Worm (Caenorhabditis elegans) whole organism, young adult: ENCODE measurements around the gene K07H8.2.

Experiments
- B0035.1 ChIP-seq: sonication (generic microtip); optimal IDR thresholded peaks from 2 replicates; lab custom pipeline; 2016; ENCODE audit warnings: missing genetic modification characterization, mild to moderate bottlenecking, missing compliant biosample characterization, missing genotype, missing genetic modification reagents
- F23B12.7 ChIP-seq: sonication (generic microtip); optimal IDR thresholded peaks from 2 replicates; lab custom pipeline; 2017; ENCODE audit warnings: missing genetic modification characterization, mild to moderate bottlenecking, missing compliant biosample characterization, antibody characterized with exemption, moderate library complexity; ENCODE audit not compliant: insufficient read depth
- F39B2.1 ChIP-seq: fragments of 200-800 bp; sonication (Bioruptor generic); IDR thresholded peaks from 2 replicates; pipeline ENCODE4 v1.3.6; 2022; ENCODE audit warnings: missing genetic modification reagents, missing genetic modification characterization, missing compliant biosample characterization
- F55B11.4 ChIP-seq: sonication (generic microtip); optimal IDR thresholded peaks from 2 replicates; lab custom pipeline; 2016; ENCODE audit warnings: missing compliant biosample characterization, missing genetic modification characterization, borderline replicate concordance; ENCODE audit not compliant: insufficient read depth
- K12H6.12 ChIP-seq: fragments of 200-800 bp; sonication (Bioruptor generic); optimal IDR thresholded peaks from 2 replicates; lab custom pipeline; 2018; ENCODE audit warnings: mild to moderate bottlenecking, missing genetic modification characterization, missing compliant biosample characterization
- T07F8.4 ChIP-seq: sonication (generic microtip); optimal IDR thresholded peaks from 2 replicates; lab custom pipeline; 2016; ENCODE audit warnings: mild to moderate bottlenecking, missing genetic modification characterization, moderate library complexity, missing compliant biosample characterization
- Y95B8A.8 ChIP-seq: fragments of 200-800 bp; sonication (Bioruptor generic); IDR thresholded peaks from 2 replicates; pipeline ENCODE4 v1.3.6; 2022; ENCODE audit warnings: missing genetic modification reagents, missing genetic modification characterization, missing compliant biosample characterization
- ama-1 ChIP-seq, 3 experiments: fragments of 150-350 bp in 1 of 3; sonication (generic microtip) in 2 of 3; optimal IDR thresholded peaks; 2 replicates each; lab custom pipeline; 2014 to 2018; ENCODE audit warnings: missing biosample characterization in 2 of 3, missing genetic modification characterization in 2 of 3, missing genetic modification reagents in 2 of 3
- attf-5 ChIP-seq: fragments of 200-800 bp; sonication (Bioruptor generic); optimal IDR thresholded peaks from 2 replicates; lab custom pipeline; 2018; ENCODE audit warnings: mild to moderate bottlenecking, missing genetic modification characterization, missing compliant biosample characterization
- attf-6 ChIP-seq: fragments of 200-800 bp; sonication (Bioruptor generic); IDR thresholded peaks from 2 replicates; pipeline ENCODE4 v1.3.6; 2022; ENCODE audit warnings: missing genetic modification reagents, missing genetic modification characterization, missing compliant biosample characterization
- bed-1 ChIP-seq: fragments of 200-800 bp; sonication (Bioruptor generic); IDR thresholded peaks from 2 replicates; pipeline ENCODE4 v1.3.6; 2022; ENCODE audit warnings: missing genetic modification reagents, missing genetic modification characterization, missing compliant biosample characterization
- cebp-1 ChIP-seq, 2 experiments: fragments of 200-800 bp in 1 of 2; sonication (Bioruptor generic) in 1 of 2; sonication (generic microtip) in 1 of 2; IDR thresholded peaks in 1 of 2; optimal IDR thresholded peaks in 1 of 2; 2 replicates each; pipeline versions ENCODE4 v1.3.6 to Lab custom; 2017 to 2022; ENCODE audit warnings: missing compliant biosample characterization in 2 of 2, missing genetic modification characterization in 2 of 2, mild to moderate bottlenecking in 1 of 2, missing genetic modification reagents in 1 of 2, moderate library complexity in 1 of 2
- ceh-58 ChIP-seq: fragments of 200-800 bp; sonication (Bioruptor generic); IDR thresholded peaks from 2 replicates; pipeline ENCODE4 v1.3.6; 2022; ENCODE audit warnings: missing genetic modification characterization, missing compliant biosample characterization
- dpl-1 ChIP-seq: fragments of 150-350 bp; optimal IDR thresholded peaks from 2 replicates; lab custom pipeline; 2014; ENCODE audit warnings: missing biosample characterization, missing genetic modification reagents, missing genetic modification characterization
- egl-44 ChIP-seq: fragments of 200-800 bp; sonication (Bioruptor generic); IDR thresholded peaks from 2 replicates; pipeline ENCODE4 v1.3.6; 2022; ENCODE audit warnings: missing genetic modification reagents, missing genetic modification characterization, missing compliant biosample characterization
- ets-4 ChIP-seq: fragments of 200-800 bp; sonication (Bioruptor generic); optimal IDR thresholded peaks from 2 replicates; lab custom pipeline; 2018; ENCODE audit warnings: mild to moderate bottlenecking, missing genetic modification characterization, missing compliant biosample characterization
- him-1 ChIP-seq: sonication (generic microtip); optimal IDR thresholded peaks from 2 replicates; lab custom pipeline; 2016; ENCODE audit warnings: missing genotype, missing genetic modification reagents, missing genetic modification characterization, missing compliant biosample characterization
- hlh-12 ChIP-seq: sonication (generic microtip); optimal IDR thresholded peaks from 2 replicates; lab custom pipeline; 2016; ENCODE audit warnings: missing genetic modification characterization, missing compliant biosample characterization
- hlh-26 ChIP-seq: fragments of 200-800 bp; sonication (Bioruptor generic); conservative IDR thresholded peaks from 2 replicates; pipeline ENCODE4 v1.3.6; 2022; ENCODE audit warnings: missing genetic modification reagents, missing genetic modification characterization, missing compliant biosample characterization
- hmg-1.2 ChIP-seq: fragments of 200-800 bp; sonication (Bioruptor generic); IDR thresholded peaks from 2 replicates; pipeline ENCODE4 v1.3.6; 2022; ENCODE audit warnings: missing genetic modification reagents, missing genetic modification characterization, missing compliant biosample characterization
- hmg-20 ChIP-seq: fragments of 200-800 bp; sonication (Bioruptor generic); IDR thresholded peaks from 2 replicates; pipeline ENCODE4 v1.3.6; 2022; ENCODE audit warnings: missing genetic modification reagents, missing genetic modification characterization, missing compliant biosample characterization
- hrde-1 ChIP-seq: sonication (generic microtip); optimal IDR thresholded peaks from 2 replicates; lab custom pipeline; 2016; ENCODE audit warnings: missing genetic modification characterization, mild to moderate bottlenecking, missing compliant biosample characterization, moderate library complexity, missing genotype, missing genetic modification reagents, borderline replicate concordance
- lag-1 ChIP-seq: fragments of 200-800 bp; sonication (Bioruptor generic); IDR thresholded peaks from 2 replicates; pipeline ENCODE4 v1.3.6; 2022; ENCODE audit warnings: missing genetic modification reagents, missing genetic modification characterization, missing compliant biosample characterization
- lin-35 ChIP-seq, 3 experiments: fragments of 150-350 bp in 2 of 3; sonication (generic microtip) in 1 of 3; optimal IDR thresholded peaks; 2 replicates each; lab custom pipeline; 2014 to 2018; ENCODE audit warnings: missing biosample characterization in 3 of 3, missing genetic modification characterization in 3 of 3, missing genetic modification reagents in 3 of 3
- lir-1 ChIP-seq: fragments of 200-800 bp; sonication (Bioruptor generic); conservative IDR thresholded peaks from 2 replicates; pipeline ENCODE4 v1.3.6; 2022; ENCODE audit warnings: missing genetic modification reagents, missing genetic modification characterization, missing compliant biosample characterization
- madf-6 ChIP-seq: fragments of 200-800 bp; sonication (Bioruptor generic); IDR thresholded peaks from 2 replicates; pipeline ENCODE4 v1.3.6; 2022; ENCODE audit warnings: missing genetic modification reagents, missing genetic modification characterization, missing compliant biosample characterization
- madf-8 ChIP-seq: fragments of 200-800 bp; sonication (Bioruptor generic); conservative IDR thresholded peaks from 2 replicates; pipeline ENCODE4 v1.3.6; 2022; ENCODE audit warnings: missing genetic modification reagents, missing genetic modification characterization, missing compliant biosample characterization
- mes-4 ChIP-seq: sonication (generic microtip); optimal IDR thresholded peaks from 2 replicates; lab custom pipeline; 2016; ENCODE audit warnings: missing genotype, missing genetic modification characterization, missing compliant biosample characterization
- mxl-1 ChIP-seq: sonication (generic microtip); optimal IDR thresholded peaks from 2 replicates; lab custom pipeline; 2016; ENCODE audit warnings: missing genetic modification characterization, missing compliant biosample characterization
- nfya-2 ChIP-seq: fragments of 200-800 bp; sonication (Bioruptor generic); IDR thresholded peaks from 2 replicates; pipeline ENCODE4 v1.3.6; 2022; ENCODE audit warnings: missing genetic modification reagents, missing genetic modification characterization, missing compliant biosample characterization
- nfyb-1 ChIP-seq: fragments of 200-800 bp; sonication (Bioruptor generic); IDR thresholded peaks from 2 replicates; pipeline ENCODE4 v1.3.6; 2022; ENCODE audit warnings: missing genetic modification reagents, missing genetic modification characterization, missing compliant biosample characterization
- nhr-120 ChIP-seq: fragments of 200-800 bp; sonication (Bioruptor generic); IDR thresholded peaks from 2 replicates; pipeline ENCODE4 v1.3.6; 2022; ENCODE audit warnings: missing genetic modification characterization, missing compliant biosample characterization
- nhr-80 ChIP-seq: sonication (generic microtip); optimal IDR thresholded peaks from 2 replicates; lab custom pipeline; 2016; ENCODE audit warnings: missing genetic modification characterization, missing compliant biosample characterization
- pha-4 ChIP-seq: fragments of 150-350 bp; sonication (generic microtip); optimal IDR thresholded peaks from 2 replicates; lab custom pipeline; 2014; ENCODE audit warnings: missing biosample characterization, missing genetic modification reagents, missing genetic modification characterization
- rec-8 ChIP-seq, 2 experiments: sonication (generic microtip); optimal IDR thresholded peaks; 2 replicates each; lab custom pipeline; 2016; ENCODE audit warnings: mild to moderate bottlenecking in 2 of 2, missing genetic modification characterization in 2 of 2, missing genetic modification reagents in 2 of 2, missing genotype in 2 of 2, missing biosample characterization in 1 of 2, missing compliant biosample characterization in 1 of 2, moderate library complexity in 1 of 2
- snpc-3.4 ChIP-seq: sonication (generic microtip); optimal IDR thresholded peaks from 2 replicates; lab custom pipeline; 2017; ENCODE audit warnings: missing genetic modification characterization, mild to moderate bottlenecking, missing compliant biosample characterization, antibody characterized with exemption, moderate library complexity, missing genotype, missing genetic modification reagents
- somi-1 ChIP-seq: fragments of 200-800 bp; sonication (Bioruptor generic); optimal IDR thresholded peaks from 2 replicates; lab custom pipeline; 2018; ENCODE audit warnings: mild to moderate bottlenecking, missing genetic modification characterization, missing compliant biosample characterization
- sptf-2 ChIP-seq: fragments of 200-800 bp; sonication (Bioruptor generic); optimal IDR thresholded peaks from 2 replicates; lab custom pipeline; 2018; ENCODE audit warnings: mild to moderate bottlenecking, missing genetic modification characterization, missing compliant biosample characterization
- ztf-18 ChIP-seq: sonication (generic microtip); optimal IDR thresholded peaks from 2 replicates; lab custom pipeline; 2016; ENCODE audit warnings: missing genotype, mild to moderate bottlenecking, missing genetic modification characterization, missing compliant biosample characterization
- ztf-22 ChIP-seq: fragments of 200-800 bp; sonication (Bioruptor generic); optimal IDR thresholded peaks from 2 replicates; lab custom pipeline; 2018; ENCODE audit warnings: mild to moderate bottlenecking, missing genetic modification characterization, moderate library complexity, missing compliant biosample characterization
- ztf-26 ChIP-seq: sonication (generic microtip); optimal IDR thresholded peaks from 2 replicates; lab custom pipeline; 2017; ENCODE audit warnings: missing genetic modification characterization, missing compliant biosample characterization
- ztf-28 ChIP-seq: fragments of 200-800 bp; sonication (Bioruptor generic); IDR thresholded peaks from 2 replicates; pipeline ENCODE4 v1.3.6; 2022; ENCODE audit warnings: missing genetic modification reagents, missing genetic modification characterization, missing compliant biosample characterization

The K07H8.2 gene

DNA sequence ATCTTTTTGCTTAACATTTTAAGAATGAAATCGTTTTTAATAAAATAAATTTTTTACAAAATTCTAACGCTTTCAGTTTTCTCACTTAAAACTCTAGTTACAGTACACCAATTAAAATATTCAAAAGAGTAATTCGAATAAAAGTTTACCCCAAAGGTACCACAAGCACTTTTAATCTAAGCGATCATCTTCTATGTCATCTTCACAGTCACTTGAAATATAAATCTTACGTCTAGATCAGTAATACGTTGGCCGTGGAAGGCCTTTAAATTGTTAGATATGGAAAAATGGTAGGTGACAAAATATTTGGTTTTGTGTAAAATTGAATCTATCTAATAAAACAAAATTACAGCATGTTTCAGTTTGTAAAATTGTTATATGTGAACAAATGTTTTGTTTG lies 44.0 kb upstream of the K07H8.2 start:
- no peak for TF ChIP-seq F55B11.4 (tag; lab: Kevin White, UChicago)
- no peak for TF ChIP-seq bed-1 (GFP tag; lab: Robert Waterston, UW)
- TF ChIP-seq ceh-58 (GFP tag; lab: Robert Waterston, UW), result no peak
- no peak for TF ChIP-seq lin-35 (GFP tag; optimal IDR thresholded peaks at IDR 0.05; lab: Kevin White, UChicago)
- no peak for TF ChIP-seq T07F8.4 (tag; lab: Kevin White, UChicago)

DNA sequence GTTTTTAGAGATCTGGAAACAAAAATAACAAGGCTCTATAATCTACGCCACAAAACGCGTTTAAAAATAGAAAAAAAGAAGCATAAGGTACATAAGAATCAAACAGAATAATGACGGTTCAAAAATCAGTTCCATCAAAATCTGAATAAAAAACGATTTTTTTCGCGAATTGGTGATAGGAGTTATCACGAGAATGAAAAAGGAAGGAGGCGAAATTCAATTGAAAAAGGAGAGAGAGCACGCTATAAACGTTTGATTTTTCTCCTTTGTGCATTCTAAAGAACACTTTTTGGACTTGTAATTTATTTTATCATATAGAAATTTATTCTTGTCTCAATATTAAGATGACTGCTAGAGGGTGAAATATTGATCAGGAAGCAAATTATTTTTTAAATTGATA lies 40.0 kb upstream of the K07H8.2 start:
- TF ChIP-seq lag-1 (GFP tag; lab: Robert Waterston, UW), result no peak
- peak; percentile 74 for TF ChIP-seq nhr-80 (tag; lab: Kevin White, UChicago)

DNA sequence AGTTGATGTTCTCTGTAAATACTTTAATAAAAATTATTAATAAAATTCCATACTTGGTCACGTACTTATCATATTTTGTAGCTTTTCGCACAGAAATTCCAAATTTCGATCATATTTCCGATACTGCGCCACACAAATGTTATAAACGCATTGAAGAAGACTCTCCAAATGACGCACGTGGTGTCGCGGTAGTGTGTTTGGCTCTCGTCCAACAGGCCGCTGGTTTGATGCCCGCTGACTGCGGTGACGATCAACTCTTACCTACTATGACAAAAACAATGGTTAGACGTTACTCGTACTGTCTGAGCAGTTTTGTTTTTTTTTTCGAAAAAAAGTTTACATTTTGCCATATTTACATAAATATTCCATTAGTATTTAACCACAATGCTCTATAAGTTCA lies 38.5 kb upstream of the K07H8.2 start:
- TF ChIP-seq nfyb-1 (GFP tag; lab: Robert Waterston, UW) (peak; percentile 86), K12H6.12 (tag; lab: Kevin White, UChicago) (peak; percentile 68), ets-4 (GFP tag; lab: Kevin White, UChicago) (peak; percentile 51), bed-1 (GFP tag; lab: Robert Waterston, UW) (no peak), ztf-18 (tag; lab: Kevin White, UChicago) (peak; percentile 80), rec-8 (tag; optimal IDR thresholded peaks at IDR 0.05; lab: Kevin White, UChicago) (peak; percentile 92 to 96), ama-1 (optimal IDR thresholded peaks at IDR 0.05; lab: Kevin White, UChicago) (no peak), ama-1 (GFP tag; optimal IDR thresholded peaks at IDR 0.05; lab: Kevin White, UChicago) (peak; percentile 69 to 96), dpl-1 (GFP tag; lab: Kevin White, UChicago) (no peak), F39B2.1 (GFP tag; lab: Robert Waterston, UW) (no peak), hlh-12 (peak; percentile 86), hmg-20 (GFP tag; lab: Robert Waterston, UW) (no peak; the same call in 1 of the 2 replicates), mxl-1 (tag; lab: Kevin White, UChicago) (peak; percentile 91), Y95B8A.8 (GFP tag; lab: Robert Waterston, UW) (peak; percentile 42; the same call in 1 of the 2 replicates), nhr-120 (GFP tag; lab: Robert Waterston, UW) (0 out of 2 replicates have a peak, but pooled peaks have one; percentile 51), F23B12.7 (tag; lab: Kevin White, UChicago) (peak; percentile 92), mes-4 (peak; percentile 85), hmg-1.2 (GFP tag; lab: Robert Waterston, UW) (peak; percentile 71), somi-1 (peak; percentile 68), madf-6 (GFP tag; lab: Robert Waterston, UW) (no peak; the same call in 1 of the 2 replicates), ztf-28 (GFP tag; lab: Robert Waterston, UW) (peak; percentile 67; the same call in 1 of the 2 replicates), pha-4 (no peak), ztf-22 (GFP tag; lab: Kevin White, UChicago) (peak; percentile 68), lir-1 (GFP tag; lab: Robert Waterston, UW) (0 out of 2 replicates have a peak, but pooled peaks have one; percentile 34), hlh-26 (0 out of 2 replicates have a peak, but pooled peaks have one; percentile 22), snpc-3.4 (tag; lab: Kevin White, UChicago) (peak; percentile 69), B0035.1 (tag; lab: Kevin White, UChicago) (peak; percentile 55), hrde-1 (tag; lab: Kevin White, UChicago) (peak; percentile 83), ztf-26 (tag; lab: Kevin White, UChicago) (peak; percentile 82), attf-5 (peak; percentile 75), nfya-2 (no peak), madf-8 (GFP tag; lab: Robert Waterston, UW) (no peak), cebp-1 (GFP tag; IDR thresholded peaks at IDR 0.05; lab: Robert Waterston, UW) (no peak), cebp-1 (tag; optimal IDR thresholded peaks at IDR 0.05; lab: Kevin White, UChicago) (peak; percentile 80), him-1 (tag; lab: Kevin White, UChicago) (peak; percentile 98), attf-6 (0 out of 2 replicates have a peak, but pooled peaks have one; percentile 43), T07F8.4 (tag; lab: Kevin White, UChicago) (peak; percentile 75), lin-35 (GFP tag; optimal IDR thresholded peaks at IDR 0.05; lab: Kevin White, UChicago) (peak in 1 of 3 experiments; percentile 75), sptf-2 (GFP tag; lab: Kevin White, UChicago) (peak; percentile 76), egl-44 (GFP tag; lab: Robert Waterston, UW) (peak; percentile 60; the same call in 1 of the 2 replicates)
